Worm (Caenorhabditis elegans) whole organism, late embryonic: Measurements from ENCODE around the gene K05F6.8.

Experiments
- C08G9.2 ChIP-seq: sonication (generic microtip); optimal IDR thresholded peaks from 2 replicates; lab custom pipeline; 2016; ENCODE audit warnings: mild to moderate bottlenecking, missing genetic modification characterization, moderate library complexity, missing compliant biosample characterization
- K02D7.2 ChIP-seq: sonication (generic microtip); optimal IDR thresholded peaks from 2 replicates; lab custom pipeline; 2017; ENCODE audit warnings: mild to moderate bottlenecking, missing genetic modification characterization, missing compliant biosample characterization
- T23F11.4 ChIP-seq: fragments of 200-800 bp; sonication (Bioruptor generic); optimal IDR thresholded peaks from 2 replicates; lab custom pipeline; 2018; ENCODE audit warnings: mild to moderate bottlenecking, missing genetic modification characterization, missing compliant biosample characterization
- Y22D7AL.16 ChIP-seq: sonication (generic microtip); optimal IDR thresholded peaks from 2 replicates; lab custom pipeline; 2016; ENCODE audit warnings: missing genetic modification characterization, missing compliant biosample characterization
- ahr-1 ChIP-seq: sonication (generic microtip); optimal IDR thresholded peaks from 2 replicates; lab custom pipeline; 2016; ENCODE audit warnings: missing genetic modification characterization, missing compliant biosample characterization
- ceh-14 ChIP-seq: sonication (generic microtip); optimal IDR thresholded peaks from 2 replicates; lab custom pipeline; 2016; ENCODE audit warnings: missing genotype, missing genetic modification characterization, missing compliant biosample characterization
- ceh-19 ChIP-seq: fragments of 200-800 bp; sonication (Bioruptor generic); optimal IDR thresholded peaks from 2 replicates; lab custom pipeline; 2018; ENCODE audit warnings: mild to moderate bottlenecking, missing genetic modification characterization, missing compliant biosample characterization
- ceh-31 ChIP-seq: sonication (generic microtip); optimal IDR thresholded peaks from 2 replicates; lab custom pipeline; 2016; ENCODE audit warnings: missing genetic modification characterization, missing compliant biosample characterization
- ceh-34 ChIP-seq: sonication (generic microtip); optimal IDR thresholded peaks from 2 replicates; lab custom pipeline; 2016; ENCODE audit warnings: mild to moderate bottlenecking, missing genetic modification characterization, missing compliant biosample characterization
- ceh-45 ChIP-seq: fragments of 200-800 bp; sonication (Bioruptor generic); IDR thresholded peaks from 2 replicates; pipeline ENCODE4 v1.3.6; 2022; ENCODE audit warnings: missing genetic modification reagents, missing genetic modification characterization, missing compliant biosample characterization
- ceh-9 ChIP-seq: sonication (generic microtip); optimal IDR thresholded peaks from 2 replicates; lab custom pipeline; 2016; ENCODE audit warnings: mild to moderate bottlenecking, missing genetic modification characterization, inconsistent platforms, missing compliant biosample characterization
- elt-4 ChIP-seq: sonication (generic microtip); optimal IDR thresholded peaks from 2 replicates; lab custom pipeline; 2016; ENCODE audit warnings: missing genetic modification characterization, missing compliant biosample characterization
- ets-4 ChIP-seq: sonication (generic microtip); optimal IDR thresholded peaks from 2 replicates; lab custom pipeline; 2016; ENCODE audit warnings: missing genetic modification characterization, missing compliant biosample characterization
- fax-1 ChIP-seq: sonication (generic microtip); optimal IDR thresholded peaks from 2 replicates; lab custom pipeline; 2016; ENCODE audit warnings: missing genotype, missing genetic modification characterization, missing compliant biosample characterization
- gmeb-2 ChIP-seq: sonication (generic microtip); optimal IDR thresholded peaks from 2 replicates; lab custom pipeline; 2016; ENCODE audit warnings: missing genetic modification characterization, inconsistent platforms, missing compliant biosample characterization
- hlh-13 ChIP-seq: fragments of 200-800 bp; sonication (Bioruptor generic); optimal IDR thresholded peaks from 2 replicates; lab custom pipeline; 2018; ENCODE audit warnings: mild to moderate bottlenecking, missing genetic modification characterization, missing compliant biosample characterization
- hlh-30 ChIP-seq: sonication (generic microtip); optimal IDR thresholded peaks from 2 replicates; lab custom pipeline; 2017; ENCODE audit warnings: antibody characterized with exemption, missing genetic modification characterization, missing compliant biosample characterization; ENCODE audit not compliant: insufficient read depth
- lim-6 ChIP-seq: sonication (generic microtip); optimal IDR thresholded peaks from 2 replicates; lab custom pipeline; 2016; ENCODE audit warnings: missing genetic modification characterization, missing compliant biosample characterization
- madf-2 ChIP-seq: sonication (generic microtip); optimal IDR thresholded peaks from 2 replicates; lab custom pipeline; 2017; ENCODE audit warnings: missing genetic modification characterization, missing compliant biosample characterization
- mec-3 ChIP-seq: sonication (generic microtip); optimal IDR thresholded peaks from 2 replicates; lab custom pipeline; 2016; ENCODE audit warnings: borderline replicate concordance, missing genetic modification characterization, missing compliant biosample characterization
- nhr-11 ChIP-seq: fragments of 150-350 bp; optimal IDR thresholded peaks from 2 replicates; lab custom pipeline; 2014; ENCODE audit warnings: missing biosample characterization, missing genetic modification characterization
- nhr-232 ChIP-seq: sonication (generic microtip); optimal IDR thresholded peaks from 2 replicates; lab custom pipeline; 2016; ENCODE audit warnings: missing genetic modification characterization, missing compliant biosample characterization
- npax-4 ChIP-seq: sonication (generic microtip); optimal IDR thresholded peaks from 2 replicates; lab custom pipeline; 2016; ENCODE audit warnings: missing genetic modification characterization, missing compliant biosample characterization
- pat-9 ChIP-seq: fragments of 200-800 bp; sonication (Bioruptor generic); optimal IDR thresholded peaks from 2 replicates; lab custom pipeline; 2018; ENCODE audit warnings: mild to moderate bottlenecking, missing genetic modification characterization, moderate library complexity, missing compliant biosample characterization
- pha-2 ChIP-seq: sonication (generic microtip); optimal IDR thresholded peaks from 2 replicates; lab custom pipeline; 2017; ENCODE audit warnings: mild to moderate bottlenecking, missing genetic modification characterization, missing compliant biosample characterization
- pha-4 ChIP-seq: fragments of 150-350 bp; optimal IDR thresholded peaks from 2 replicates; lab custom pipeline; 2018; ENCODE audit warnings: missing biosample characterization, missing genetic modification reagents, missing genetic modification characterization
- pros-1 ChIP-seq: fragments of 150-350 bp; optimal IDR thresholded peaks from 2 replicates; lab custom pipeline; 2014; ENCODE audit warnings: missing biosample characterization, missing genetic modification reagents, missing genetic modification characterization
- rnt-1 ChIP-seq: sonication (generic microtip); optimal IDR thresholded peaks from 2 replicates; lab custom pipeline; 2016; ENCODE audit warnings: missing genetic modification characterization, missing compliant biosample characterization
- sdc-2 ChIP-seq: sonication (generic microtip); optimal IDR thresholded peaks from 2 replicates; lab custom pipeline; 2016; ENCODE audit warnings: missing genotype, missing genetic modification characterization, missing compliant biosample characterization
- sox-2 ChIP-seq: fragments of 200-800 bp; sonication (Bioruptor generic); IDR thresholded peaks from 2 replicates; pipeline ENCODE4 v1.3.6; 2022; ENCODE audit warnings: missing genetic modification reagents, missing genetic modification characterization, missing compliant biosample characterization
- sox-4 ChIP-seq: sonication (generic microtip); optimal IDR thresholded peaks from 2 replicates; lab custom pipeline; 2017; ENCODE audit warnings: mild to moderate bottlenecking, missing genetic modification characterization, inconsistent platforms, missing compliant biosample characterization
- syd-9 ChIP-seq: sonication (generic microtip); optimal IDR thresholded peaks from 2 replicates; lab custom pipeline; 2016; ENCODE audit warnings: mild to moderate bottlenecking, missing genetic modification characterization, moderate library complexity, missing compliant biosample characterization
- tbx-2 ChIP-seq: sonication (generic microtip); optimal IDR thresholded peaks from 2 replicates; lab custom pipeline; 2016; ENCODE audit warnings: missing genetic modification characterization, missing compliant biosample characterization
- tbx-7 ChIP-seq: sonication (generic microtip); optimal IDR thresholded peaks from 2 replicates; lab custom pipeline; 2016; ENCODE audit warnings: missing genotype, missing genetic modification characterization, missing compliant biosample characterization
- ttx-3 ChIP-seq: sonication (generic microtip); optimal IDR thresholded peaks from 2 replicates; lab custom pipeline; 2016; ENCODE audit warnings: missing genetic modification reagents, missing genetic modification characterization, missing compliant biosample characterization
- unc-55 ChIP-seq: sonication (generic microtip); optimal IDR thresholded peaks from 2 replicates; lab custom pipeline; 2017; ENCODE audit warnings: missing biosample characterization, missing genetic modification reagents, missing genetic modification characterization
- unc-86 ChIP-seq: sonication (generic microtip); optimal IDR thresholded peaks from 2 replicates; lab custom pipeline; 2016; ENCODE audit warnings: missing genetic modification characterization, missing compliant biosample characterization
- zip-5 ChIP-seq: sonication (generic microtip); optimal IDR thresholded peaks from 2 replicates; lab custom pipeline; 2016; ENCODE audit warnings: missing genetic modification characterization, missing compliant biosample characterization
- ztf-16 ChIP-seq: sonication (generic microtip); optimal IDR thresholded peaks from 2 replicates; lab custom pipeline; 2017; ENCODE audit warnings: missing genetic modification characterization, missing compliant biosample characterization

Gene K05F6.8

ce11 chrII:1589845-1590244, 22.3 kb upstream of the K05F6.8 start, which contains the start of gene T07H3.7:
Gene T07H3.7, minus strand, starts transcription at chrII:1589945.
- TF ChIP-seq hlh-13 (GFP tag; lab: Kevin White, UChicago), result no peak
- no peak for TF ChIP-seq sox-2 (GFP tag; lab: Robert Waterston, UW)
- TF ChIP-seq rnt-1 (tag; lab: Kevin White, UChicago), result no peak
- no peak for TF ChIP-seq mec-3 (tag; lab: Kevin White, UChicago)
- no peak for TF ChIP-seq C08G9.2 (tag; lab: Kevin White, UChicago)
- no peak for TF ChIP-seq K02D7.2 (tag; lab: Kevin White, UChicago)
- TF ChIP-seq nhr-232 (tag; lab: Kevin White, UChicago), result no peak
- TF ChIP-seq sdc-2, result no peak
- no peak for TF ChIP-seq lim-6 (tag; lab: Kevin White, UChicago)
- no peak for TF ChIP-seq fax-1 (tag; lab: Kevin White, UChicago)
- TF ChIP-seq pha-4 (tag; lab: Kevin White, UChicago), result no peak
- no peak for TF ChIP-seq ceh-34 (tag; lab: Kevin White, UChicago)
- TF ChIP-seq ceh-14 (tag; lab: Kevin White, UChicago), result no peak
- TF ChIP-seq, all 69 proteins: peak for 0

ce11 chrII:1586305-1586704, 18.8 kb upstream of the K05F6.8 start, which contains the start of gene T07H3.8:
Gene T07H3.8, plus strand, starts transcription at chrII:1586605.
- no peak for TF ChIP-seq unc-55
- TF ChIP-seq unc-86 (tag; lab: Kevin White, UChicago), result no peak
- no peak for TF ChIP-seq tbx-2 (tag; lab: Kevin White, UChicago)
- TF ChIP-seq ceh-45 (GFP tag; lab: Robert Waterston, UW), result no peak
- no peak for TF ChIP-seq nhr-232 (tag; lab: Kevin White, UChicago)
- TF ChIP-seq ceh-31, result no peak
- no peak for TF ChIP-seq sox-4 (tag; lab: Kevin White, UChicago)

ce11 chrII:1584140-1584539, 16.6 kb upstream of the K05F6.8 start, which contains the start of gene clec-21:
Gene clec-21, minus strand, starts transcription at chrII:1584240.
- TF ChIP-seq nhr-11 (tag; lab: Kevin White, UChicago) (no peak), ahr-1 (no peak), hlh-30 (tag; lab: Kevin White, UChicago) (no peak), elt-4 (tag; lab: Kevin White, UChicago) (no peak), ceh-31 (no peak), gmeb-2 (no peak), pros-1 (tag; lab: Kevin White, UChicago) (no peak), npax-4 (tag; lab: Kevin White, UChicago) (no peak), syd-9 (tag; lab: Kevin White, UChicago) (no peak), T23F11.4 (no peak), ceh-14 (tag; lab: Kevin White, UChicago) (no peak)

ce11 chrII:1579886-1580285, 12.3 kb upstream of the K05F6.8 start, which contains the start of gene math-38:
Gene math-38, minus strand, starts transcription at chrII:1579986.
- TF ChIP-seq ceh-45 (GFP tag; lab: Robert Waterston, UW), result no peak
- no peak for TF ChIP-seq zip-5 (tag; lab: Kevin White, UChicago)
- TF ChIP-seq madf-2 (tag; lab: Kevin White, UChicago), result no peak
- TF ChIP-seq pat-9 (tag; lab: Kevin White, UChicago), result no peak
- TF ChIP-seq K02D7.2 (tag; lab: Kevin White, UChicago), result no peak
- TF ChIP-seq nhr-11 (tag; lab: Kevin White, UChicago), result no peak
- TF ChIP-seq pha-2, result no peak
- TF ChIP-seq tbx-7, result no peak
- TF ChIP-seq C08G9.2 (tag; lab: Kevin White, UChicago), result no peak
- no peak for TF ChIP-seq ztf-16 (tag; lab: Kevin White, UChicago)
- TF ChIP-seq ttx-3 (tag; lab: Kevin White, UChicago), result no peak
- TF ChIP-seq ceh-9, result no peak
- no peak for TF ChIP-seq ceh-19
- no peak for TF ChIP-seq Y22D7AL.16 (tag; lab: Kevin White, UChicago)
- no peak for TF ChIP-seq fax-1 (tag; lab: Kevin White, UChicago)
- no peak for TF ChIP-seq npax-4 (tag; lab: Kevin White, UChicago)
- no peak for TF ChIP-seq ets-4 (tag; lab: Kevin White, UChicago)
- TF ChIP-seq T23F11.4, result no peak
- TF ChIP-seq lim-6 (tag; lab: Kevin White, UChicago), result no peak
